Worm (Caenorhabditis elegans) whole organism, L4/young adult: ENCODE results near the gene fbxb-64.
"Not testable (repeated sequence)": the region's sequence is repeated elsewhere in the genome, so short reads cannot be mapped to it uniquely, and the experiment has no call there.

Experiments used
- W03F9.2 ChIP-seq: fragments of 150-350 bp; optimal IDR thresholded peaks from 2 replicates; lab custom pipeline; 2014; ENCODE audit warnings: missing biosample characterization, missing genetic modification characterization
- dao-5 ChIP-seq: sonication (generic microtip); optimal IDR thresholded peaks from 2 replicates; lab custom pipeline; 2016; ENCODE audit warnings: missing genotype, missing genetic modification characterization, moderate library complexity, missing compliant biosample characterization
- him-1 ChIP-seq: sonication (generic microtip); optimal IDR thresholded peaks from 2 replicates; lab custom pipeline; 2016; ENCODE audit warnings: missing genotype, missing genetic modification reagents, missing genetic modification characterization, missing compliant biosample characterization

fbxb-64 gene

ce11 chrV:19303589-19304174 lies 9.4 kb upstream of the fbxb-64 start, which contains the start of the genes fbxb-63 and fbxb-61:
Gene fbxb-63, minus strand, starts transcription at chrV:19303730.
Gene fbxb-61, plus strand, starts transcription at chrV:19304124.
- TF ChIP-seq W03F9.2 (tag; lab: Kevin White, UChicago): no peak
- TF ChIP-seq him-1 (tag; lab: Kevin White, UChicago): no peak
- TF ChIP-seq dao-5: no peak

ce11 chrV:19306906-19307305 lies 6.2 kb upstream of the fbxb-64 start, which contains the start of gene F55C9.15:
Gene F55C9.15, minus strand, starts transcription at chrV:19307006.
- TF ChIP-seq him-1 (tag; lab: Kevin White, UChicago) (no peak), dao-5 (no peak), W03F9.2 (tag; lab: Kevin White, UChicago) (no peak)

- no peak for TF ChIP-seq W03F9.2 (tag; lab: Kevin White, UChicago)
- no peak for TF ChIP-seq him-1 (tag; lab: Kevin White, UChicago)
- TF ChIP-seq dao-5: no peak
Observed at ce11 chrV:19308137-19308536, 4.9 kb upstream of the fbxb-64 start.

ce11 chrV:19309591-19309990 lies 3.5 kb upstream of the fbxb-64 start, which contains the start of gene F55C9.11:
Gene F55C9.11, minus strand, starts transcription at chrV:19309691.
- TF ChIP-seq W03F9.2 (tag; lab: Kevin White, UChicago) (no peak), him-1 (tag; lab: Kevin White, UChicago) (no peak), dao-5 (no peak)

- TF ChIP-seq him-1 (tag; lab: Kevin White, UChicago): no peak
Observed at ce11 chrV:19311391-19311790, 1.7 kb upstream of the fbxb-64 start, which contains the start of gene C43D7.8. Gene C43D7.8, minus strand, starts transcription at chrV:19311491.

ce11 chrV:19317058-19317457 lies 4.0 kb downstream of the fbxb-64 start, which contains the start of gene srh-208:
Gene srh-208, plus strand, starts transcription at chrV:19317358.
- not testable (repeated sequence) for TF ChIP-seq W03F9.2 (tag; lab: Kevin White, UChicago); dao-5; him-1 (tag; lab: Kevin White, UChicago)

- TF ChIP-seq dao-5: no peak
- TF ChIP-seq W03F9.2 (tag; lab: Kevin White, UChicago): no peak
- TF ChIP-seq him-1 (tag; lab: Kevin White, UChicago): no peak
Observed at ce11 chrV:19319460-19319995, 6.5 kb downstream of the fbxb-64 start, which contains the start of gene C43D7.7. Gene C43D7.7, minus strand, starts transcription at chrV:19319510.

- TF ChIP-seq him-1 (tag; lab: Kevin White, UChicago) (no peak), dao-5 (no peak), W03F9.2 (tag; lab: Kevin White, UChicago) (no peak)
Observed at ce11 chrV:19320385-19320784, 7.3 kb downstream of the fbxb-64 start, which contains the start of gene sdz-6. Gene sdz-6, plus strand, starts transcription at chrV:19320613.

ce11 chrV:19322387-19322786 lies 9.3 kb downstream of the fbxb-64 start, which contains the start of gene C43D7.4:
Gene C43D7.4, minus strand, starts transcription at chrV:19322487.
- no peak for TF ChIP-seq him-1 (tag; lab: Kevin White, UChicago)
- no peak for TF ChIP-seq W03F9.2 (tag; lab: Kevin White, UChicago)
- no peak for TF ChIP-seq dao-5

- TF ChIP-seq him-1 (tag; lab: Kevin White, UChicago) (no peak), W03F9.2 (tag; lab: Kevin White, UChicago) (no peak), dao-5 (no peak)
Observed at ce11 chrV:19325436-19325835, 12.4 kb downstream of the fbxb-64 start.

- no peak for TF ChIP-seq dao-5
- TF ChIP-seq W03F9.2 (tag; lab: Kevin White, UChicago): no peak
- no peak for TF ChIP-seq him-1 (tag; lab: Kevin White, UChicago)
Observed at ce11 chrV:19329263-19329662, 16.2 kb downstream of the fbxb-64 start, which contains the start of gene fbxb-65. Gene fbxb-65, plus strand, starts transcription at chrV:19329563.

ce11 chrV:19337333-19337732 lies 24.3 kb downstream of the fbxb-64 start:
- TF ChIP-seq dao-5: no peak
- TF ChIP-seq W03F9.2 (tag; lab: Kevin White, UChicago): no peak
- no peak for TF ChIP-seq him-1 (tag; lab: Kevin White, UChicago)

- TF ChIP-seq W03F9.2 (tag; lab: Kevin White, UChicago) (no peak), dao-5 (no peak), him-1 (tag; lab: Kevin White, UChicago) (no peak)
Observed at ce11 chrV:19351944-19352343, 38.9 kb downstream of the fbxb-64 start.

- TF ChIP-seq him-1 (tag; lab: Kevin White, UChicago): no peak
- TF ChIP-seq W03F9.2 (tag; lab: Kevin White, UChicago): no peak
- TF ChIP-seq dao-5: no peak
Observed at ce11 chrV:19354506-19354905, 41.4 kb downstream of the fbxb-64 start.
